Worm (Caenorhabditis elegans): ENCODE results near the gene slc-25A18.1.

DNA sequence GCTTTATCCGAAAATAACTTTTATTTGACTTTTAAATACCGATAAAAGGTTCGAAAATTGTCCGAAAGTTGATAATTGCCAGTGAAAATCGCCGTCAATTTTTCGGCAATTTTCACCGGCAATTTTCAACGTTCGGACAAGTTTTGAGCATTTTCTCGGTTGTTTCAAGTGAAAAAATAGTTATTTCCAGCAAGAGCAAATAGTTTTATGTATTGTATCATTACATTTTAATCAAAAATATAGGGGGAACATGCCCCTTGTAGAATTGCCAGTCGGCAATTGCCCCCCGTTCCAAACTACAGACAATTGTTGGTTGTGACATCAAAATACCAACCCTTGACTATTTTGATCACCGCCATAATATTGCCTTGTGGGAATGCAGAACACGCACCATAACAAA is 41.3 kb downstream of the slc-25A18.1 start, which contains the start of gene rgs-10:
- no peak for TF ChIP-seq tbx-2 (tag; optimal IDR thresholded peaks at IDR 0.05)
- TF ChIP-seq ztf-4 (tag; optimal IDR thresholded peaks at IDR 0.05): no peak
- TF ChIP-seq lin-39 (tag; optimal IDR thresholded peaks at IDR 0.05): no peak
- TF ChIP-seq nhr-76 (tag; optimal IDR thresholded peaks at IDR 0.05): no peak
- TF ChIP-seq unc-62 (GFP tag; optimal IDR thresholded peaks at IDR 0.05): no peak
